Worm (Caenorhabditis elegans) whole organism, mixed stage, embryonic: Measurements from ENCODE around the gene W02H3.1.

Experiments used
- M03D4.4 ChIP-seq: sonication (generic microtip); optimal IDR thresholded peaks from 2 replicates; lab custom pipeline; 2017; ENCODE audit warnings: mild to moderate bottlenecking, missing genetic modification characterization, missing compliant biosample characterization
- blmp-1 ChIP-seq: fragments of 150-350 bp; optimal IDR thresholded peaks from 2 replicates; lab custom pipeline; 2014; ENCODE audit warnings: missing biosample characterization, missing genetic modification characterization
- ceh-39 ChIP-seq: fragments of 150-350 bp; optimal IDR thresholded peaks from 2 replicates; lab custom pipeline; 2014; ENCODE audit warnings: missing biosample characterization, missing genetic modification characterization
- ceh-43 ChIP-seq: fragments of 200-800 bp; sonication (Bioruptor generic); optimal IDR thresholded peaks from 2 replicates; lab custom pipeline; 2018; ENCODE audit warnings: mild to moderate bottlenecking, missing genetic modification characterization, moderate library complexity, missing compliant biosample characterization
- ces-1 ChIP-seq: fragments of 150-350 bp; optimal IDR thresholded peaks from 2 replicates; lab custom pipeline; 2014; ENCODE audit warnings: missing biosample characterization, missing genetic modification reagents, missing genetic modification characterization
- cnd-1 ChIP-seq: fragments of 200-800 bp; sonication (Bioruptor generic); optimal IDR thresholded peaks from 2 replicates; lab custom pipeline; 2018; ENCODE audit warnings: mild to moderate bottlenecking, missing genetic modification characterization, missing compliant biosample characterization
- elt-1 ChIP-seq: sonication (generic microtip); optimal IDR thresholded peaks from 2 replicates; lab custom pipeline; 2017; ENCODE audit warnings: missing genetic modification characterization, mild to moderate bottlenecking, missing compliant biosample characterization, antibody characterized with exemption, moderate library complexity, borderline replicate concordance; ENCODE audit not compliant: insufficient read depth
- elt-3 ChIP-seq: fragments of 150-350 bp; optimal IDR thresholded peaks from 2 replicates; lab custom pipeline; 2014; ENCODE audit warnings: missing biosample characterization, missing genetic modification characterization
- flh-1 ChIP-seq: fragments of 200-800 bp; sonication (Bioruptor generic); optimal IDR thresholded peaks from 2 replicates; lab custom pipeline; 2018; ENCODE audit warnings: mild to moderate bottlenecking, missing genetic modification characterization, moderate library complexity, missing compliant biosample characterization
- ham-2 ChIP-seq: fragments of 200-800 bp; sonication (Bioruptor generic); optimal IDR thresholded peaks from 2 replicates; lab custom pipeline; 2018; ENCODE audit warnings: mild to moderate bottlenecking, missing genetic modification characterization, missing compliant biosample characterization
- hlh-1 ChIP-seq: fragments of 150-350 bp; optimal IDR thresholded peaks from 2 replicates; lab custom pipeline; 2014; ENCODE audit warnings: missing biosample characterization, missing genetic modification reagents, missing genetic modification characterization
- lin-13 ChIP-seq: fragments of 150-350 bp; optimal IDR thresholded peaks from 2 replicates; lab custom pipeline; 2014; ENCODE audit warnings: missing biosample characterization, missing genetic modification characterization
- lsy-2 ChIP-seq: fragments of 150-350 bp; optimal IDR thresholded peaks from 2 replicates; lab custom pipeline; 2014; ENCODE audit warnings: missing biosample characterization, missing genetic modification characterization
- mab-5 ChIP-seq: fragments of 150-350 bp; optimal IDR thresholded peaks from 2 replicates; lab custom pipeline; 2014; ENCODE audit warnings: missing biosample characterization, missing genetic modification characterization
- mep-1 ChIP-seq: fragments of 150-350 bp; optimal IDR thresholded peaks from 2 replicates; lab custom pipeline; 2017; ENCODE audit warnings: missing biosample characterization, missing genetic modification reagents, missing genetic modification characterization, inconsistent platforms
- mls-2 ChIP-seq: sonication (generic microtip); optimal IDR thresholded peaks from 2 replicates; lab custom pipeline; 2016; ENCODE audit warnings: mild to moderate bottlenecking, missing genetic modification characterization, moderate library complexity, missing compliant biosample characterization
- nhr-12 ChIP-seq: fragments of 150-350 bp; optimal IDR thresholded peaks from 2 replicates; lab custom pipeline; 2014; ENCODE audit warnings: missing biosample characterization, missing genetic modification characterization
- nhr-2 ChIP-seq: fragments of 150-350 bp; optimal IDR thresholded peaks from 2 replicates; lab custom pipeline; 2014; ENCODE audit warnings: missing biosample characterization, missing genetic modification characterization
- nhr-237 ChIP-seq: fragments of 150-350 bp; optimal IDR thresholded peaks from 2 replicates; lab custom pipeline; 2014; ENCODE audit warnings: missing biosample characterization, missing genetic modification characterization
- nhr-28 ChIP-seq: fragments of 150-350 bp; optimal IDR thresholded peaks from 2 replicates; lab custom pipeline; 2014; ENCODE audit warnings: missing biosample characterization, missing genetic modification characterization
- nhr-76 ChIP-seq: sonication (generic microtip); optimal IDR thresholded peaks from 2 replicates; lab custom pipeline; 2017; ENCODE audit warnings: missing biosample characterization, missing genetic modification characterization
- pha-4 ChIP-seq: fragments of 150-350 bp; optimal IDR thresholded peaks from 2 replicates; lab custom pipeline; 2018; ENCODE audit warnings: missing biosample characterization, missing genetic modification reagents, missing genetic modification characterization
- sem-2 ChIP-seq: fragments of 200-800 bp; sonication (Bioruptor generic); optimal IDR thresholded peaks from 2 replicates; lab custom pipeline; 2018; ENCODE audit warnings: mild to moderate bottlenecking, missing genetic modification characterization, missing compliant biosample characterization
- sptf-1 ChIP-seq: sonication (generic microtip); optimal IDR thresholded peaks from 2 replicates; lab custom pipeline; 2017; ENCODE audit warnings: mild to moderate bottlenecking, missing genetic modification characterization, moderate library complexity, missing compliant biosample characterization
- tbx-8 ChIP-seq: fragments of 200-800 bp; sonication (Bioruptor generic); optimal IDR thresholded peaks from 2 replicates; lab custom pipeline; 2018; ENCODE audit warnings: mild to moderate bottlenecking, missing genetic modification characterization, moderate library complexity, missing compliant biosample characterization
- unc-120 ChIP-seq: sonication (generic microtip); optimal IDR thresholded peaks from 2 replicates; lab custom pipeline; 2017; ENCODE audit warnings: missing genetic modification characterization, missing compliant biosample characterization; ENCODE audit not compliant: poor library complexity, severe bottlenecking
- unc-39 ChIP-seq: fragments of 150-350 bp; optimal IDR thresholded peaks from 2 replicates; lab custom pipeline; 2014; ENCODE audit warnings: missing biosample characterization, missing genetic modification characterization
- unc-62 ChIP-seq: fragments of 150-350 bp; optimal IDR thresholded peaks from 2 replicates; lab custom pipeline; 2014; ENCODE audit warnings: missing biosample characterization, missing genetic modification reagents, missing genetic modification characterization
- zip-8 ChIP-seq: fragments of 150-350 bp; optimal IDR thresholded peaks from 2 replicates; lab custom pipeline; 2014; ENCODE audit warnings: missing biosample characterization, missing genetic modification characterization
- ztf-11 ChIP-seq: fragments of 150-350 bp; optimal IDR thresholded peaks from 2 replicates; lab custom pipeline; 2014; ENCODE audit warnings: missing biosample characterization, missing genetic modification characterization

Gene W02H3.1

ce11 chrX:11104883-11105629, at the start of gene W02H3.1:
Gene W02H3.1, minus strand, starts transcription at chrX:11105460.
- no peak for TF ChIP-seq pha-4 (tag; lab: Kevin White, UChicago)
- TF ChIP-seq blmp-1 (tag; lab: Kevin White, UChicago), result no peak
- no peak for TF ChIP-seq nhr-28 (tag; lab: Kevin White, UChicago)
- no peak for TF ChIP-seq nhr-2 (tag; lab: Kevin White, UChicago)
- TF ChIP-seq flh-1, result no peak
- TF ChIP-seq zip-8, result no peak
- TF ChIP-seq unc-62, result no peak
- no peak for TF ChIP-seq ztf-11 (tag; lab: Kevin White, UChicago)
- no peak for TF ChIP-seq sem-2
- TF ChIP-seq nhr-76 (tag; lab: Kevin White, UChicago), result no peak
- TF ChIP-seq elt-3 (tag; lab: Kevin White, UChicago), result no peak
- no peak for TF ChIP-seq mep-1 (tag; lab: Kevin White, UChicago)
- TF ChIP-seq cnd-1, result no peak
- TF ChIP-seq ceh-43 (GFP tag; lab: Kevin White, UChicago), result no peak
- no peak for TF ChIP-seq elt-1
- no peak for TF ChIP-seq lsy-2 (tag; lab: Kevin White, UChicago)
- TF ChIP-seq ces-1 (GFP tag; lab: Kevin White, UChicago), result no peak
- no peak for TF ChIP-seq unc-39 (tag; lab: Kevin White, UChicago)
- TF ChIP-seq M03D4.4, result no peak
- TF ChIP-seq, all 35 proteins: peak for 0

ce11 chrX:11152720-11153119, 47.5 kb upstream of the W02H3.1 start, which contains the start of the genes C05C9.3 and C05C9.2:
Gene C05C9.3, minus strand, starts transcription at chrX:11152820.
Gene C05C9.2, plus strand, starts transcription at chrX:11153065.
- TF ChIP-seq nhr-2 (tag; lab: Kevin White, UChicago) (no peak), mls-2 (tag; lab: Kevin White, UChicago) (no peak), elt-1 (no peak), ceh-43 (GFP tag; lab: Kevin White, UChicago) (no peak), nhr-76 (tag; lab: Kevin White, UChicago) (no peak), nhr-237 (tag; lab: Kevin White, UChicago) (no peak), blmp-1 (tag; lab: Kevin White, UChicago) (no peak), mab-5 (no peak), unc-120 (no peak), lin-13 (no peak), tbx-8 (GFP tag; lab: Kevin White, UChicago) (no peak)

ce11 chrX:11151494-11151893, 46.2 kb upstream of the W02H3.1 start:
- no peak for TF ChIP-seq pha-4 (tag; lab: Kevin White, UChicago)

DNA sequence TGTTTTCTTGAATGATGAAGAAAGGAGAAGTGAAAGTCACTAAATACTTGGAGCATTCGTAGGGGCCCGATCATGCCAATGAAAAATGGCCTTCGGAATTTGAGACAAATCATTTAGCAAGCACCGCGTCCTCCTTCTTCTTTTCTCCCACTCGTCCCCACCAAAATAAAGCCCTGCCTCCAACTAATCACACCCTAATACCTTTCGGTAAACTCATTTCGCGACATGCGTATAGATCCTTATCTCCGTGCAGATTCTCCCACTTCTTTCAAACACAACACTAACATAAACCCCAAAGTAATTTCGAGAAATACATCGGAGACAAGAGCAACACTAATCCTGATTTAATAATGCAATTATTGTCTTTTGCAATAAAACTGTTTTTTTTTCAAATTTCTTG, 32.4 kb upstream of the W02H3.1 start:
- TF ChIP-seq elt-1 (peak; percentile 15), ces-1 (GFP tag; lab: Kevin White, UChicago) (no peak)

DNA sequence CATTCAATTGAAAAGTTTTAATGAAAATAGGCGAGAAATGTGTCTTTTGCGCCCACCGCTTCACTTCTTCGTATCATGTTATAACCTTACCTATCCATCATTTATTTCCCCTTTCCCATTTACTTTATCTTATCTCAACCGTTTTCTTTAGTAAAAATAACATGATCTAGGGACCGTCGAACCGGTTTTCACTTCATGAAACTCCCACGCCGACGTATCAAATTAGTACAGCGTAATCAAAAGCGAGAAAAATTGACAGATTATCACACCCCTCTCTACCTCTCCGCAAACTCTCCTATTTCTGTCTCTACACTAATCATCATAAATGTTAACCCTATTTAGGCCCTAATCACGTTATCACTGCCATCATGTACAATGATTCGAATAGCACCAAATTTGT, 31.7 kb upstream of the W02H3.1 start:
- no peak for TF ChIP-seq blmp-1 (tag; lab: Kevin White, UChicago)
- TF ChIP-seq hlh-1 (tag; lab: Kevin White, UChicago), result no peak
- no peak for TF ChIP-seq tbx-8 (GFP tag; lab: Kevin White, UChicago)
- TF ChIP-seq mep-1 (tag; lab: Kevin White, UChicago), result no peak
- no peak for TF ChIP-seq sem-2
- no peak for TF ChIP-seq nhr-12 (tag; lab: Kevin White, UChicago)
- no peak for TF ChIP-seq flh-1
- no peak for TF ChIP-seq ceh-39 (tag; lab: Kevin White, UChicago)
- TF ChIP-seq ceh-43 (GFP tag; lab: Kevin White, UChicago), result no peak
- no peak for TF ChIP-seq elt-1
- TF ChIP-seq pha-4 (tag; lab: Kevin White, UChicago), result no peak
- no peak for TF ChIP-seq lsy-2 (tag; lab: Kevin White, UChicago)
- TF ChIP-seq sptf-1 (tag; lab: Kevin White, UChicago), result no peak
- no peak for TF ChIP-seq unc-39 (tag; lab: Kevin White, UChicago)
- no peak for TF ChIP-seq nhr-76 (tag; lab: Kevin White, UChicago)
- TF ChIP-seq ham-2 (GFP tag; lab: Kevin White, UChicago), result no peak
- TF ChIP-seq unc-120, result no peak
- no peak for TF ChIP-seq mls-2 (tag; lab: Kevin White, UChicago)
